Fruit fly (Drosophila melanogaster) whole organism: ENCODE results near the gene CG15544.

Experiments used
- CG8478 ChIP-seq: fragments of >200 bp; optimal IDR thresholded peaks from 2 replicates; lab custom pipeline; 2018; ENCODE audit warnings: inconsistent platforms
- Dll ChIP-seq: fragments of >200 bp; optimal IDR thresholded peaks from 2 replicates; lab custom pipeline; 2017
- EcR ChIP-seq, 2 experiments: fragments of >200 bp; optimal IDR thresholded peaks; 2 replicates each; lab custom pipeline; 2017; ENCODE audit warnings: missing biosample characterization in 2 of 2, missing genetic modification characterization in 2 of 2, missing genetic modification reagents in 2 of 2
- pan ChIP-seq: fragments of >200 bp; optimal IDR thresholded peaks from 2 replicates; lab custom pipeline; 2017
- psq ChIP-seq: fragments of >200 bp; optimal IDR thresholded peaks from 2 replicates; lab custom pipeline; 2017
- usp ChIP-seq: fragments of >200 bp; optimal IDR thresholded peaks from 2 replicates; lab custom pipeline; 2017; ENCODE audit warnings: missing biosample characterization, missing genetic modification characterization, mixed read lengths

CG15544 gene

dm6 chr3R:30810274-30810813, 17.3 kb upstream of the CG15544 start:
- TF ChIP-seq usp (GFP tag; lab: Kevin White, UChicago) = no peak
- TF ChIP-seq psq (lab: Kevin White, UChicago) = no peak
- TF ChIP-seq pan (lab: Kevin White, UChicago) = no peak
- TF ChIP-seq Dll (lab: Kevin White, UChicago) = no peak
- no peak for TF ChIP-seq CG8478 (lab: Kevin White, UChicago)
- no peak for TF ChIP-seq EcR (GFP tag; optimal IDR thresholded peaks at IDR 0.05; lab: Kevin White, UChicago)

dm6 chr3R:30811300-30812022, 16.2 kb upstream of the CG15544 start:
- no peak for TF ChIP-seq usp (GFP tag; lab: Kevin White, UChicago)
- no peak for TF ChIP-seq EcR (GFP tag; optimal IDR thresholded peaks at IDR 0.05; lab: Kevin White, UChicago)
- TF ChIP-seq psq (lab: Kevin White, UChicago) = no peak
- no peak for TF ChIP-seq Dll (lab: Kevin White, UChicago)
- no peak for TF ChIP-seq pan (lab: Kevin White, UChicago)
- TF ChIP-seq CG8478 (lab: Kevin White, UChicago) = no peak

dm6 chr3R:30812023-30812345, 15.6 kb upstream of the CG15544 start:
- TF ChIP-seq Dll (lab: Kevin White, UChicago) (no peak), usp (GFP tag; lab: Kevin White, UChicago) (no peak), CG8478 (lab: Kevin White, UChicago) (no peak), psq (lab: Kevin White, UChicago) (no peak), EcR (GFP tag; optimal IDR thresholded peaks at IDR 0.05; lab: Kevin White, UChicago) (no peak), pan (lab: Kevin White, UChicago) (no peak)

- TF ChIP-seq usp (GFP tag; lab: Kevin White, UChicago) (no peak), CG8478 (lab: Kevin White, UChicago) (no peak), psq (lab: Kevin White, UChicago) (no peak)
Observed at dm6 chr3R:30812401-30813207, 15.0 kb upstream of the CG15544 start.

- TF ChIP-seq pan (lab: Kevin White, UChicago) = no peak
- TF ChIP-seq usp (GFP tag; lab: Kevin White, UChicago) = no peak
Observed at dm6 chr3R:30813903-30814339, 13.7 kb upstream of the CG15544 start.

- no peak for TF ChIP-seq EcR (GFP tag; optimal IDR thresholded peaks at IDR 0.05; lab: Kevin White, UChicago)
- TF ChIP-seq CG8478 (lab: Kevin White, UChicago) = no peak
- TF ChIP-seq Dll (lab: Kevin White, UChicago) = no peak
- no peak for TF ChIP-seq usp (GFP tag; lab: Kevin White, UChicago)
- no peak for TF ChIP-seq psq (lab: Kevin White, UChicago)
- no peak for TF ChIP-seq pan (lab: Kevin White, UChicago)
Observed at dm6 chr3R:30814597-30815252, 12.9 kb upstream of the CG15544 start.

dm6 chr3R:30816200-30816599, 11.4 kb upstream of the CG15544 start:
- no peak for TF ChIP-seq EcR (GFP tag; optimal IDR thresholded peaks at IDR 0.05; lab: Kevin White, UChicago)
- no peak for TF ChIP-seq Dll (lab: Kevin White, UChicago)
- no peak for TF ChIP-seq pan (lab: Kevin White, UChicago)
- TF ChIP-seq CG8478 (lab: Kevin White, UChicago) = no peak
- TF ChIP-seq psq (lab: Kevin White, UChicago) = no peak
- no peak for TF ChIP-seq usp (GFP tag; lab: Kevin White, UChicago)

DNA sequence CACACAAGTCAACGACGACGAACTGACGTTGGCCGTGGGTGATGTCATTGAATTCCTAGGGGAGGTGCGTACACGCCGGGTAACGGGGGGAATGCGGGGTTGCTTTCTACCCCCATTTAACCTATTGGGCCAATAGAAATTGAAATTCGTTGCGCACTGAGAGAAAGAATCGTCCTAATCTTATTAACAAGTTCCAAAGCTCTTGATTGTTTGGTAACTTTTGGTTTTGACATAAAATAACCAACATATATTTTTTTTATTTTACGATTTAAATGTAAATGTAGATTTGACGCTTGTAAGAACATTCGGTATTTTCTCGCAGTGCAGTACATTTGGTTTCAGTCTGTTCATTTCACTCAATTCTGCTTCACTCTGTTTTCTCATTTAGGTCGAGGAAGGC, 10.4 kb upstream of the CG15544 start:
- TF ChIP-seq CG8478 (lab: Kevin White, UChicago) = no peak
- TF ChIP-seq Dll (lab: Kevin White, UChicago) = no peak
- no peak for TF ChIP-seq usp (GFP tag; lab: Kevin White, UChicago)
- TF ChIP-seq psq (lab: Kevin White, UChicago) = no peak
- TF ChIP-seq EcR (GFP tag; optimal IDR thresholded peaks at IDR 0.05; lab: Kevin White, UChicago) = no peak
- no peak for TF ChIP-seq pan (lab: Kevin White, UChicago)

DNA sequence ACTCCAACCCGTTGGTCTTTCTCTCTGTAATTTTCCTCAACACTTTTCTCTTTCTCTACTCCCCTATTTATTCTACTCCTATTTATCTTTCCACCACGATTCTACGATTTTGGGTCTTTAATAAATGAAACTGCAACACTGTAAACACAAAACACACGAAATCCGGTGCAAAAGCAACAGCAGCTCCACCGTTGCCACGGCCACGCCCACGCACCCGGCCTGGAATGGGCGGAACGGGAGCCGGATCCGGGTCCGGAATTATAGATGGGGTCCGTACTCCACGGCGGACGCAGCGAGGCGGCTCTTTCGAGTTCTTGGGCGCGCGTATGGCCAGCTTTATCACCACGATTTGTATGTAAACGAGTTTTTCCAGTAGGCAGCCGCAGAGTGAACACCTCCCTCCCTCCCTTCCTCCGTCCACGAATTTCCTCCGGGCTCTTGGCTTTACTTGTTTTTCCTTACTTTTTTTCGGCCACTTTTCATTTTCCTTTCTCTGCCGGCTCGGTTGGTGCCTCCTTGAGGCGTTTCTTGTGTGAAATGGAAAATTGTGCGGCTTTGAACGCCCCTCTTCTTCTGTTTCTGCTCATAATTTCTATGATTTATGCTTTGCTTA, 6.8 kb upstream of the CG15544 start:
- TF ChIP-seq Dll (lab: Kevin White, UChicago) = no peak
- no peak for TF ChIP-seq pan (lab: Kevin White, UChicago)
- TF ChIP-seq usp (GFP tag; lab: Kevin White, UChicago) = no peak
- no peak for TF ChIP-seq EcR (GFP tag; optimal IDR thresholded peaks at IDR 0.05; lab: Kevin White, UChicago)
- TF ChIP-seq psq (lab: Kevin White, UChicago) = no peak
- no peak for TF ChIP-seq CG8478 (lab: Kevin White, UChicago)

DNA sequence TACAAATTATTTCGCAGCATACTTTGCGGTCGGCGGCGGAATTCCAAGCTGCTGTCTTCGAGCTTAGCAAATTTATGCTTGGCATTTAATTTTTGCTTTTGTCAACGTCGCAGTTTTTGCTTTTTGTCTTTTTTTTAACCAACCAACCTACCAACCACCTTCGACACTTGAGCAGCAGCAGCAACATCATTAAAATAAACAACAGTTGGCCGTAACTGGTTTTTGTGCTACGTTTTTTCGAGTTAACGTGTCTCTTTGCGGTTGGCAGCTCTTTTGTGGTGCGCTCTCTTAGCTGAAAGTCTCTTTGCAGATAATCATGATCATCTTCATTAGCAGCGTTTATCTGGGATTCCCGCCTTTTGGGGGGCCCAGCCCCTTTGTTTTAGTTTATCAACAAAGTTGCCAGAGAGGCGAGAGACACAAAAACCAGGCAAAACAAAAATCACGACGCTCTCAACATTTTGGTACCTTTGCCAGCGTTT, 5.6 kb upstream of the CG15544 start:
- TF ChIP-seq usp (GFP tag; lab: Kevin White, UChicago) (no peak), pan (lab: Kevin White, UChicago) (no peak), Dll (lab: Kevin White, UChicago) (no peak), CG8478 (lab: Kevin White, UChicago) (no peak), EcR (GFP tag; optimal IDR thresholded peaks at IDR 0.05; lab: Kevin White, UChicago) (no peak), psq (lab: Kevin White, UChicago) (no peak)
